Fruit fly (Drosophila melanogaster): ENCODE results near the gene CG12985.

Gene CG12985

dm6 chrX:17880269-17880889 is 3.1 kb upstream of the CG12985 start (continued):
- TF ChIP-seq CG13775 (GFP tag; optimal IDR thresholded peaks at IDR 0.05) = peak; percentile 88
- peak; percentile 93 for TF ChIP-seq CG12942 (GFP tag; optimal IDR thresholded peaks at IDR 0.05)
- TF ChIP-seq hbn (GFP tag; IDR thresholded peaks at IDR 0.05; ENCODE audit: partially characterized antibody) = no peak
- peak; percentile 87 for TF ChIP-seq gce (GFP tag; IDR thresholded peaks at IDR 0.05)
- TF ChIP-seq mld (GFP tag; IDR thresholded peaks at IDR 0.05; ENCODE audit: partially characterized antibody) = no peak
- peak; percentile 78 for TF ChIP-seq repo (GFP tag; optimal IDR thresholded peaks at IDR 0.05)
- TF ChIP-seq CG13424 (tag; optimal IDR thresholded peaks at IDR 0.05) = peak; percentile 91
- TF ChIP-seq CG11504 (tag; optimal IDR thresholded peaks at IDR 0.05) = peak; percentile 94
- TF ChIP-seq CG11085 (GFP tag; IDR thresholded peaks at IDR 0.05) = peak; percentile 95
- peak; percentile 87 for TF ChIP-seq CG3065 (GFP tag; optimal IDR thresholded peaks at IDR 0.05)
- TF ChIP-seq MTF-1 (GFP tag; optimal IDR thresholded peaks at IDR 0.05; ENCODE audit: borderline replicate concordance) = peak; percentile 75
- TF ChIP-seq CG43689 (GFP tag; IDR thresholded peaks at IDR 0.05) = peak; percentile 94
- TF ChIP-seq Aef1 (GFP tag; IDR thresholded peaks at IDR 0.05) = peak; percentile 93
- peak; percentile 94 for TF ChIP-seq ttk (GFP tag; IDR thresholded peaks at IDR 0.05)
- TF ChIP-seq yki (optimal IDR thresholded peaks at IDR 0.05) = no peak
- peak; percentile 93 for TF ChIP-seq B-H1 (GFP tag; IDR thresholded peaks at IDR 0.05)
- peak; percentile 90 for TF ChIP-seq fd96Cb (tag; optimal IDR thresholded peaks at IDR 0.05)
- peak; percentile 95 for TF ChIP-seq az2 (GFP tag; optimal IDR thresholded peaks at IDR 0.05)
- no peak for TF ChIP-seq knrl (GFP tag; IDR thresholded peaks at IDR 0.05; ENCODE audit: partially characterized antibody)
- TF ChIP-seq ken (GFP tag; IDR thresholded peaks at IDR 0.05) = peak; percentile 97
- TF ChIP-seq Sox100B (GFP tag; optimal IDR thresholded peaks at IDR 0.05) = peak; percentile 82
- TF ChIP-seq z (GFP tag; IDR thresholded peaks at IDR 0.05) = 0 out of 3 replicates have a peak, but pooled peaks have one; percentile 20
- TF ChIP-seq cato (GFP tag; optimal IDR thresholded peaks at IDR 0.05; ENCODE audit: borderline replicate concordance) = peak; percentile 51
- TF ChIP-seq CG11247 (GFP tag; IDR thresholded peaks at IDR 0.05) = peak; percentile 96
- no peak for TF ChIP-seq Tbp (GFP tag; optimal IDR thresholded peaks at IDR 0.05)
- no peak for TF ChIP-seq prd (optimal IDR thresholded peaks at IDR 0.05)
- peak; percentile 97 for TF ChIP-seq prd (GFP tag; IDR thresholded peaks at IDR 0.05)
- TF ChIP-seq CG8281 (tag; optimal IDR thresholded peaks at IDR 0.05) = peak; percentile 85
- TF ChIP-seq CG4730 (GFP tag; IDR thresholded peaks at IDR 0.05) = peak; percentile 94
- peak; percentile 94 for TF ChIP-seq Mrtf (GFP tag; IDR thresholded peaks at IDR 0.05)
- TF ChIP-seq CG33213 (GFP tag; optimal IDR thresholded peaks at IDR 0.05) = peak; percentile 84
- TF ChIP-seq CG8089 (GFP tag; optimal IDR thresholded peaks at IDR 0.05) = peak; percentile 84
- peak; percentile 98 for TF ChIP-seq mam (GFP tag; optimal IDR thresholded peaks at IDR 0.05)
- TF ChIP-seq PHDP (tag; optimal IDR thresholded peaks at IDR 0.05) = peak; percentile 96
- peak; percentile 89 for TF ChIP-seq slou (GFP tag; optimal IDR thresholded peaks at IDR 0.05)
- TF ChIP-seq CG2120 (GFP tag; optimal IDR thresholded peaks at IDR 0.05) = peak; percentile 98
- peak; percentile 95 to 97 for TF ChIP-seq Pdp1 (GFP tag; optimal IDR thresholded peaks at IDR 0.05)
- TF ChIP-seq Ptx1 (GFP tag; IDR thresholded peaks at IDR 0.05) = peak; percentile 97
- peak; percentile 91 for TF ChIP-seq CG1602 (GFP tag; optimal IDR thresholded peaks at IDR 0.05)
- TF ChIP-seq NC2α (GFP tag; optimal IDR thresholded peaks at IDR 0.05) = peak; percentile 88
- TF ChIP-seq kah (GFP tag; optimal IDR thresholded peaks at IDR 0.05) = peak; percentile 78
- TF ChIP-seq jigr1 (GFP tag; IDR thresholded peaks at IDR 0.05) = peak; percentile 91
- no peak for TF ChIP-seq Neu2 (GFP tag; optimal IDR thresholded peaks at IDR 0.05; ENCODE audit: borderline replicate concordance)
- TF ChIP-seq NfI (GFP tag; optimal IDR thresholded peaks at IDR 0.05) = peak; percentile 97
- peak; percentile 96 for TF ChIP-seq nmo (GFP tag; optimal IDR thresholded peaks at IDR 0.05)
- TF ChIP-seq tx (GFP tag; optimal IDR thresholded peaks at IDR 0.05) = peak; percentile 92
- TF ChIP-seq dysf (GFP tag; IDR thresholded peaks at IDR 0.05) = peak; percentile 97
- TF ChIP-seq CG33557 (GFP tag; optimal IDR thresholded peaks at IDR 0.05) = peak; percentile 70
- peak; percentile 72 for TF ChIP-seq psq (GFP tag; optimal IDR thresholded peaks at IDR 0.05)
- TF ChIP-seq CHES-1-like (GFP tag; optimal IDR thresholded peaks at IDR 0.05) = peak; percentile 95
- peak; percentile 97 for TF ChIP-seq CG14014 (GFP tag; IDR thresholded peaks at IDR 0.05)

Measured in whole organism, embryonic.